Worm (Caenorhabditis elegans) whole organism, L1 larva: Measurements from ENCODE around the gene F10D7.5.

Experiments used
- C16A3.4 ChIP-seq: fragments of 150-350 bp; optimal IDR thresholded peaks from 2 replicates; lab custom pipeline; 2014; ENCODE audit warnings: missing biosample characterization, missing genetic modification characterization
- Y116A8C.19 ChIP-seq: sonication (generic microtip); optimal IDR thresholded peaks from 2 replicates; lab custom pipeline; 2016; ENCODE audit warnings: missing compliant biosample characterization, missing genetic modification characterization, borderline replicate concordance
- ceh-63 ChIP-seq: fragments of 200-800 bp; sonication (Bioruptor generic); optimal IDR thresholded peaks from 2 replicates; lab custom pipeline; 2018; ENCODE audit warnings: mild to moderate bottlenecking, missing genetic modification characterization, missing compliant biosample characterization
- ceh-8 ChIP-seq: fragments of 200-800 bp; sonication (Bioruptor generic); optimal IDR thresholded peaks from 2 replicates; lab custom pipeline; 2018; ENCODE audit warnings: mild to moderate bottlenecking, missing genetic modification characterization, moderate library complexity, missing compliant biosample characterization
- ces-1 ChIP-seq: fragments of 150-350 bp; optimal IDR thresholded peaks from 2 replicates; lab custom pipeline; 2014; ENCODE audit warnings: missing biosample characterization, missing genetic modification reagents, missing genetic modification characterization
- dsc-1 ChIP-seq: sonication (generic microtip); optimal IDR thresholded peaks from 2 replicates; lab custom pipeline; 2016; ENCODE audit warnings: mild to moderate bottlenecking, missing genetic modification characterization, missing compliant biosample characterization
- efl-3 ChIP-seq: fragments of 200-800 bp; sonication (Bioruptor generic); optimal IDR thresholded peaks from 2 replicates; lab custom pipeline; 2018; ENCODE audit warnings: mild to moderate bottlenecking, missing genetic modification characterization, missing compliant biosample characterization
- egl-27 ChIP-seq, 2 experiments: fragments of 150-350 bp in 1 of 2; sonication (generic microtip); optimal IDR thresholded peaks; 3 replicates each; lab custom pipeline; 2017 to 2018; ENCODE audit warnings: missing biosample characterization in 2 of 2, missing genetic modification characterization in 2 of 2, missing genetic modification reagents in 2 of 2
- elt-2 ChIP-seq: sonication (generic microtip); optimal IDR thresholded peaks from 2 replicates; lab custom pipeline; 2016; ENCODE audit warnings: missing genetic modification characterization, mild to moderate bottlenecking, inconsistent platforms, missing compliant biosample characterization, missing genetic modification reagents
- elt-3 ChIP-seq, 6 experiments: fragments of 150-350 bp in 1 of 6; sonication (generic microtip); optimal IDR thresholded peaks; 2 replicates each; lab custom pipeline; 2017 to 2018; ENCODE audit warnings: missing biosample characterization in 6 of 6, missing genetic modification characterization in 6 of 6, inconsistent platforms in 1 of 6
- fkh-8 ChIP-seq: sonication (generic microtip); optimal IDR thresholded peaks from 2 replicates; lab custom pipeline; 2016; ENCODE audit warnings: mild to moderate bottlenecking, missing genetic modification characterization, missing compliant biosample characterization
- grh-1 ChIP-seq: fragments of 200-800 bp; sonication (Bioruptor generic); IDR thresholded peaks from 2 replicates; pipeline ENCODE4 v1.3.6; 2022; ENCODE audit warnings: missing genetic modification reagents, missing genetic modification characterization, missing compliant biosample characterization
- hlh-17 ChIP-seq: fragments of 200-800 bp; sonication (Bioruptor generic); optimal IDR thresholded peaks from 2 replicates; lab custom pipeline; 2018; ENCODE audit warnings: missing genetic modification characterization, mild to moderate bottlenecking, missing compliant biosample characterization, moderate library complexity, borderline replicate concordance
- hlh-4 ChIP-seq: sonication (generic microtip); optimal IDR thresholded peaks from 2 replicates; lab custom pipeline; 2016; ENCODE audit warnings: mild to moderate bottlenecking, missing genetic modification characterization, missing compliant biosample characterization
- irx-1 ChIP-seq: sonication (generic microtip); optimal IDR thresholded peaks from 2 replicates; lab custom pipeline; 2016; ENCODE audit warnings: missing genetic modification characterization, missing compliant biosample characterization
- lin-14 ChIP-seq: fragments of 200-800 bp; sonication (Bioruptor generic); optimal IDR thresholded peaks from 2 replicates; lab custom pipeline; 2018; ENCODE audit warnings: mild to moderate bottlenecking, missing genetic modification characterization, moderate library complexity, missing compliant biosample characterization
- lin-15B ChIP-seq: fragments of 150-350 bp; sonication (generic microtip); optimal IDR thresholded peaks from 3 replicates; lab custom pipeline; 2014; ENCODE audit warnings: missing biosample characterization, missing genetic modification characterization
- lin-39 ChIP-seq: fragments of 150-350 bp; optimal IDR thresholded peaks from 2 replicates; lab custom pipeline; 2014; ENCODE audit warnings: missing biosample characterization, missing genetic modification reagents, missing genetic modification characterization
- lir-3 ChIP-seq: sonication (generic microtip); optimal IDR thresholded peaks from 2 replicates; lab custom pipeline; 2016; ENCODE audit warnings: mild to moderate bottlenecking, missing genetic modification characterization, moderate library complexity, missing compliant biosample characterization; ENCODE audit not compliant: poor library complexity
- lsy-2 ChIP-seq, 2 experiments: fragments of 150-350 bp; optimal IDR thresholded peaks; 2 replicates each; lab custom pipeline; 2014; ENCODE audit warnings: missing biosample characterization in 2 of 2, missing genetic modification characterization in 2 of 2
- mab-9 ChIP-seq: fragments of 200-800 bp; sonication (Bioruptor generic); IDR thresholded peaks from 2 replicates; pipeline ENCODE4 v1.3.6; 2022; ENCODE audit warnings: missing genetic modification reagents, missing genetic modification characterization, missing compliant biosample characterization
- mdl-1 ChIP-seq, 2 experiments: fragments of 150-350 bp; optimal IDR thresholded peaks; 2 replicates each; lab custom pipeline; 2014 to 2017; ENCODE audit warnings: missing biosample characterization in 2 of 2, missing genetic modification characterization in 2 of 2, inconsistent platforms in 1 of 2
- mef-2 ChIP-seq: fragments of 150-350 bp; optimal IDR thresholded peaks from 2 replicates; lab custom pipeline; 2014; ENCODE audit warnings: missing biosample characterization, missing genetic modification characterization
- mep-1 ChIP-seq: fragments of 150-350 bp; optimal IDR thresholded peaks from 2 replicates; lab custom pipeline; 2014; ENCODE audit warnings: missing biosample characterization, missing genetic modification characterization
- nhr-11 ChIP-seq: fragments of 150-350 bp; optimal IDR thresholded peaks from 2 replicates; lab custom pipeline; 2014; ENCODE audit warnings: missing biosample characterization, missing genetic modification characterization
- nhr-19 ChIP-seq: fragments of 200-800 bp; sonication (Bioruptor generic); conservative IDR thresholded peaks from 2 replicates; pipeline ENCODE4 v1.3.6; 2022; ENCODE audit warnings: missing genetic modification characterization, missing compliant biosample characterization
- nhr-20 ChIP-seq: sonication (generic microtip); optimal IDR thresholded peaks from 2 replicates; lab custom pipeline; 2016; ENCODE audit warnings: mild to moderate bottlenecking, missing genetic modification characterization, missing compliant biosample characterization
- nhr-71 ChIP-seq: sonication (generic microtip); optimal IDR thresholded peaks from 2 replicates; lab custom pipeline; 2016; ENCODE audit warnings: mild to moderate bottlenecking, missing genetic modification characterization, moderate library complexity, missing compliant biosample characterization
- nhr-90 ChIP-seq: sonication (generic microtip); optimal IDR thresholded peaks from 2 replicates; lab custom pipeline; 2016; ENCODE audit warnings: mild to moderate bottlenecking, missing genetic modification characterization, missing compliant biosample characterization; ENCODE audit not compliant: poor library complexity
- pax-3 ChIP-seq: fragments of 200-800 bp; sonication (Bioruptor generic); optimal IDR thresholded peaks from 2 replicates; lab custom pipeline; 2018; ENCODE audit warnings: mild to moderate bottlenecking, missing genetic modification characterization, moderate library complexity, missing compliant biosample characterization
- rnt-1 ChIP-seq: sonication (generic microtip); optimal IDR thresholded peaks from 2 replicates; lab custom pipeline; 2016; ENCODE audit warnings: mild to moderate bottlenecking, missing genetic modification characterization, moderate library complexity, missing compliant biosample characterization
- skn-1 ChIP-seq: fragments of 150-350 bp; optimal IDR thresholded peaks from 2 replicates; lab custom pipeline; 2014; ENCODE audit warnings: missing biosample characterization, missing genetic modification characterization
- snu-23 ChIP-seq: sonication (generic microtip); optimal IDR thresholded peaks from 2 replicates; lab custom pipeline; 2016; ENCODE audit warnings: missing genetic modification characterization, missing compliant biosample characterization
- swsn-7 ChIP-seq: sonication (generic microtip); optimal IDR thresholded peaks from 2 replicates; lab custom pipeline; 2016; ENCODE audit warnings: missing genetic modification characterization, missing compliant biosample characterization
- unc-130 ChIP-seq: fragments of 150-350 bp; optimal IDR thresholded peaks from 2 replicates; lab custom pipeline; 2017; ENCODE audit warnings: missing biosample characterization, missing genetic modification characterization, inconsistent platforms
- unc-30 ChIP-seq: sonication (generic microtip); optimal IDR thresholded peaks from 2 replicates; lab custom pipeline; 2017; ENCODE audit warnings: missing biosample characterization, missing genetic modification characterization
- unc-62 ChIP-seq: fragments of 150-350 bp; optimal IDR thresholded peaks from 2 replicates; lab custom pipeline; 2014; ENCODE audit warnings: missing biosample characterization, missing genetic modification reagents, missing genetic modification characterization
- unc-86 ChIP-seq: sonication (generic microtip); optimal IDR thresholded peaks from 2 replicates; lab custom pipeline; 2016; ENCODE audit warnings: missing genetic modification characterization, missing compliant biosample characterization
- vab-15 ChIP-seq: sonication (generic microtip); optimal IDR thresholded peaks from 2 replicates; lab custom pipeline; 2017; ENCODE audit warnings: missing genotype, mild to moderate bottlenecking, missing genetic modification characterization, missing compliant biosample characterization
- xbp-1 ChIP-seq: sonication (generic microtip); optimal IDR thresholded peaks from 2 replicates; lab custom pipeline; 2016; ENCODE audit warnings: missing genetic modification characterization, missing compliant biosample characterization
- zip-4 ChIP-seq: fragments of 200-800 bp; sonication (Bioruptor generic); optimal IDR thresholded peaks from 2 replicates; lab custom pipeline; 2018; ENCODE audit warnings: mild to moderate bottlenecking, missing genetic modification characterization, moderate library complexity, missing compliant biosample characterization
- ztf-4 ChIP-seq: fragments of 150-350 bp; optimal IDR thresholded peaks from 2 replicates; lab custom pipeline; 2014; ENCODE audit warnings: missing biosample characterization, missing genetic modification characterization

Gene F10D7.5

ce11 chrX:17386130-17386529 is 5.3 kb downstream of the F10D7.5 start:
- no peak for TF ChIP-seq dsc-1 (tag; lab: Kevin White, UChicago)
- no peak for TF ChIP-seq nhr-90 (tag; lab: Kevin White, UChicago)
- TF ChIP-seq ztf-4: no peak
- TF ChIP-seq vab-15 (tag; lab: Kevin White, UChicago): no peak
- TF ChIP-seq unc-86 (tag; lab: Kevin White, UChicago): no peak
- TF ChIP-seq nhr-19 (GFP tag; lab: Robert Waterston, UW): no peak
- no peak for TF ChIP-seq efl-3 (GFP tag; lab: Kevin White, UChicago)
- TF ChIP-seq mdl-1 (tag; optimal IDR thresholded peaks at IDR 0.05; lab: Kevin White, UChicago): no peak
- TF ChIP-seq snu-23 (GFP tag; lab: Kevin White, UChicago): no peak
- no peak for TF ChIP-seq nhr-71 (tag; lab: Kevin White, UChicago)

- no peak for TF ChIP-seq irx-1 (tag; lab: Kevin White, UChicago)
- no peak for TF ChIP-seq pax-3 (tag; lab: Kevin White, UChicago)
- peak; percentile 43 for TF ChIP-seq nhr-19 (GFP tag; lab: Robert Waterston, UW)
- no peak for TF ChIP-seq elt-3 (tag; optimal IDR thresholded peaks at IDR 0.05; lab: Kevin White, UChicago)
- TF ChIP-seq nhr-71 (tag; lab: Kevin White, UChicago): peak; percentile 69
- no peak for TF ChIP-seq ceh-8
- no peak for TF ChIP-seq skn-1 (tag; lab: Kevin White, UChicago)
- TF ChIP-seq C16A3.4 (tag; lab: Kevin White, UChicago): peak; percentile 24
- TF ChIP-seq ces-1: no peak
- peak; percentile 14 for TF ChIP-seq snu-23 (GFP tag; lab: Kevin White, UChicago)
- TF ChIP-seq unc-130: peak; percentile 48
- TF ChIP-seq ceh-63 (GFP tag; lab: Kevin White, UChicago): no peak
- no peak for TF ChIP-seq Y116A8C.19 (tag; lab: Kevin White, UChicago)
- no peak for TF ChIP-seq fkh-8 (tag; lab: Kevin White, UChicago)
- TF ChIP-seq lir-3 (tag; lab: Kevin White, UChicago): peak; percentile 27
- no peak for TF ChIP-seq swsn-7
- TF ChIP-seq efl-3 (GFP tag; lab: Kevin White, UChicago): no peak
- TF ChIP-seq ztf-4: no peak
- no peak for TF ChIP-seq egl-27 (tag; optimal IDR thresholded peaks at IDR 0.05; lab: Kevin White, UChicago)
- TF ChIP-seq zip-4: no peak
- TF ChIP-seq nhr-20 (tag; lab: Kevin White, UChicago): peak; percentile 13
- no peak for TF ChIP-seq mep-1 (tag; lab: Kevin White, UChicago)
- peak; percentile 76 for TF ChIP-seq rnt-1
- TF ChIP-seq hlh-4 (tag; lab: Kevin White, UChicago): no peak
- no peak for TF ChIP-seq xbp-1 (tag; lab: Kevin White, UChicago)
- TF ChIP-seq grh-1 (GFP tag; lab: Robert Waterston, UW): no peak
- no peak for TF ChIP-seq nhr-90 (tag; lab: Kevin White, UChicago)
- TF ChIP-seq lin-14 (GFP tag; lab: Kevin White, UChicago): peak; percentile 56
- TF ChIP-seq unc-62: no peak
- TF ChIP-seq dsc-1 (tag; lab: Kevin White, UChicago): no peak
- peak in 1 of 2 experiments; percentile 61 for TF ChIP-seq lsy-2 (tag; optimal IDR thresholded peaks at IDR 0.05; lab: Kevin White, UChicago)
- no peak for TF ChIP-seq elt-2
- no peak for TF ChIP-seq unc-30 (tag; lab: Kevin White, UChicago)
- TF ChIP-seq mef-2: no peak
- peak in 1 of 2 experiments; percentile 43 for TF ChIP-seq mdl-1 (tag; optimal IDR thresholded peaks at IDR 0.05; lab: Kevin White, UChicago)
- TF ChIP-seq lin-15B (tag; lab: Kevin White, UChicago): no peak
- no peak for TF ChIP-seq hlh-17 (GFP tag; lab: Kevin White, UChicago)
- TF ChIP-seq mab-9 (GFP tag; lab: Robert Waterston, UW): no peak
- no peak for TF ChIP-seq nhr-11 (tag; lab: Kevin White, UChicago)
- TF ChIP-seq lin-39 (tag; lab: Kevin White, UChicago): peak; percentile 9
Observed at ce11 chrX:17385102-17385501, 6.3 kb downstream of the F10D7.5 start.
